Fruit fly (Drosophila melanogaster) whole organism, wandering third instar larva: ENCODE results near the gene CG31752.

Source experiments
- Abd-B ChIP-seq: fragments of >200 bp; optimal IDR thresholded peaks from 2 replicates; lab custom pipeline; 2017; ENCODE audit warnings: missing biosample characterization, missing genetic modification characterization
- CG32264 ChIP-seq: fragments of 200-800 bp; sonication (Bioruptor generic); optimal IDR thresholded peaks from 2 replicates; lab custom pipeline; 2016; ENCODE audit warnings: missing biosample characterization, missing genetic modification characterization
- CG9705 ChIP-seq: fragments of 200-800 bp; sonication (Bioruptor generic); optimal IDR thresholded peaks from 2 replicates; lab custom pipeline; 2018; ENCODE audit warnings: missing biosample characterization, mild to moderate bottlenecking, missing genetic modification characterization
- CrebA ChIP-seq: fragments of 200-800 bp; sonication (Bioruptor generic); optimal IDR thresholded peaks from 2 replicates; lab custom pipeline; 2016; ENCODE audit warnings: missing biosample characterization, mild to moderate bottlenecking, missing genetic modification characterization, borderline replicate concordance
- Dfd ChIP-seq: fragments of >200 bp; optimal IDR thresholded peaks from 2 replicates; lab custom pipeline; 2017; ENCODE audit warnings: missing biosample characterization, missing genetic modification characterization
- Dif ChIP-seq: fragments of 200-275, 200-300 bp; sonication (Bioruptor generic); optimal IDR thresholded peaks from 2 replicates; lab custom pipeline; 2018; ENCODE audit warnings: missing biosample characterization, missing genetic modification characterization; ENCODE audit not compliant: partially characterized antibody
- Hnf4 ChIP-seq: fragments of 200-800 bp; sonication (Bioruptor generic); optimal IDR thresholded peaks from 2 replicates; lab custom pipeline; 2016; ENCODE audit warnings: missing biosample characterization, mild to moderate bottlenecking, missing genetic modification characterization
- Hr78 ChIP-seq: fragments of >200 bp; optimal IDR thresholded peaks from 2 replicates; lab custom pipeline; 2017; ENCODE audit warnings: missing biosample characterization, missing genetic modification characterization
- Hr83 ChIP-seq: fragments of 200-300 bp; sonication (Bioruptor generic); optimal IDR thresholded peaks from 2 replicates; lab custom pipeline; 2016; ENCODE audit warnings: missing biosample characterization, mild to moderate bottlenecking, missing genetic modification characterization, moderate library complexity; ENCODE audit not compliant: poor library complexity, severe bottlenecking
- Jra ChIP-seq: sonication (Bioruptor generic); optimal IDR thresholded peaks from 2 replicates; lab custom pipeline; 2016; ENCODE audit warnings: missing biosample characterization, missing genetic modification characterization
- Mio ChIP-seq: sonication (Bioruptor generic); optimal IDR thresholded peaks from 2 replicates; lab custom pipeline; 2016; ENCODE audit warnings: missing biosample characterization, missing genetic modification characterization
- N ChIP-seq: fragments of >200 bp; optimal IDR thresholded peaks from 2 replicates; lab custom pipeline; 2018; ENCODE audit warnings: missing biosample characterization, missing external identifiers, missing genetic modification characterization
- Rel ChIP-seq, 2 experiments: fragments of 200-800 bp; sonication (Bioruptor generic) in 1 of 2; optimal IDR thresholded peaks; 2 replicates in 1 of 2; 3 replicates in 1 of 2; lab custom pipeline; 2016 to 2019; ENCODE audit warnings: mild to moderate bottlenecking in 2 of 2, missing biosample characterization in 2 of 2, missing genetic modification characterization in 2 of 2, moderate library complexity in 1 of 2
- Sp1 ChIP-seq: fragments of 200-800 bp; sonication (Bioruptor generic); optimal IDR thresholded peaks from 3 replicates; lab custom pipeline; 2019; ENCODE audit warnings: missing biosample characterization, mild to moderate bottlenecking, missing genetic modification characterization, moderate library complexity
- Vsx2 ChIP-seq: fragments of 200-300, 225-300 bp; sonication (Bioruptor generic); optimal IDR thresholded peaks from 2 replicates; lab custom pipeline; 2018; ENCODE audit warnings: missing biosample characterization, missing genetic modification characterization; ENCODE audit not compliant: partially characterized antibody
- brk ChIP-seq: fragments of 200-800 bp; sonication (Bioruptor generic); optimal IDR thresholded peaks from 2 replicates; lab custom pipeline; 2016; ENCODE audit warnings: missing biosample characterization, mild to moderate bottlenecking, missing genetic modification characterization
- dl ChIP-seq, 2 experiments: fragments of 175-275, 200-275 bp in 1 of 2; fragments of 200-275 bp in 1 of 2; sonication (Bioruptor generic); optimal IDR thresholded peaks; lab custom pipeline; 2018; ENCODE audit warnings: mild to moderate bottlenecking in 2 of 2, missing biosample characterization in 2 of 2, missing genetic modification characterization in 2 of 2, moderate library complexity in 2 of 2; ENCODE audit not compliant: partially characterized antibody in 2 of 2, insufficient read depth in 1 of 2
- dmrt93B ChIP-seq: fragments of 200-800 bp; sonication (Bioruptor generic); optimal IDR thresholded peaks from 2 replicates; lab custom pipeline; 2018; ENCODE audit warnings: missing biosample characterization, mild to moderate bottlenecking, missing genetic modification characterization
- dsf ChIP-seq: sonication (Bioruptor generic); optimal IDR thresholded peaks from 2 replicates; lab custom pipeline; 2016; ENCODE audit warnings: missing biosample characterization, missing genetic modification characterization, borderline replicate concordance
- ey ChIP-seq: fragments of 200-800 bp; sonication (Bioruptor generic); optimal IDR thresholded peaks from 2 replicates; lab custom pipeline; 2016; ENCODE audit warnings: missing biosample characterization, missing genetic modification characterization
- fru ChIP-seq: fragments of 200-800 bp; sonication (Bioruptor generic); optimal IDR thresholded peaks from 3 replicates; lab custom pipeline; 2016; ENCODE audit warnings: missing biosample characterization, mild to moderate bottlenecking, missing genetic modification characterization
- h ChIP-seq: fragments of 200-800 bp; sonication (Bioruptor generic); optimal IDR thresholded peaks from 3 replicates; lab custom pipeline; 2016; ENCODE audit warnings: missing biosample characterization, mild to moderate bottlenecking, missing genetic modification characterization
- jim ChIP-seq: fragments of 175-275, 200-325 bp; sonication (Bioruptor generic); optimal IDR thresholded peaks from 2 replicates; lab custom pipeline; 2016; ENCODE audit warnings: missing biosample characterization, mild to moderate bottlenecking, missing genetic modification characterization
- lola ChIP-seq: fragments of >200 bp; optimal IDR thresholded peaks from 2 replicates; lab custom pipeline; 2017; ENCODE audit warnings: missing biosample characterization, missing genetic modification characterization
- pan ChIP-seq: fragments of >200 bp; optimal IDR thresholded peaks from 2 replicates; lab custom pipeline; 2017
- psq ChIP-seq: fragments of 200-800 bp; sonication (Bioruptor generic); optimal IDR thresholded peaks from 3 replicates; lab custom pipeline; 2017; ENCODE audit warnings: missing biosample characterization, mild to moderate bottlenecking, missing genetic modification characterization, moderate library complexity
- sage ChIP-seq: fragments of 200-800 bp; sonication (Bioruptor generic); optimal IDR thresholded peaks from 2 replicates; lab custom pipeline; 2016; ENCODE audit warnings: missing biosample characterization, mild to moderate bottlenecking, missing genetic modification characterization
- sv ChIP-seq: fragments of 200-800 bp; sonication (Bioruptor generic); optimal IDR thresholded peaks from 3 replicates; lab custom pipeline; 2016; ENCODE audit warnings: missing biosample characterization, missing genetic modification characterization
- tai ChIP-seq: sonication (Bioruptor generic); optimal IDR thresholded peaks from 2 replicates; lab custom pipeline; 2016; ENCODE audit warnings: missing biosample characterization, missing genetic modification characterization
- usp ChIP-seq: fragments of >200 bp; optimal IDR thresholded peaks from 2 replicates; lab custom pipeline; 2017; ENCODE audit warnings: missing biosample characterization, missing genetic modification characterization
- woc ChIP-seq: sonication (Bioruptor generic); optimal IDR thresholded peaks from 2 replicates; lab custom pipeline; 2016; ENCODE audit warnings: missing biosample characterization, mild to moderate bottlenecking, missing genetic modification characterization

Gene CG31752

dm6 chr2L:18805247-18805636 lies 35.9 kb downstream of the CG31752 start, which contains the start of gene CG43814:
CG43814 (minus strand) TSS chr2L:18805347.
- TF ChIP-seq brk (GFP tag; lab: Kevin White, UChicago) (no peak), fru (no peak), psq (GFP tag; lab: Kevin White, UChicago) (no peak), Hr78 (GFP tag; lab: Kevin White, UChicago) (no peak), Hnf4 (no peak), sage (GFP tag; lab: Kevin White, UChicago) (no peak), pan (lab: Kevin White, UChicago) (no peak), dmrt93B (no peak), Rel (GFP tag; optimal IDR thresholded peaks at IDR 0.05; lab: Kevin White, UChicago) (no peak), Rel (tag; optimal IDR thresholded peaks at IDR 0.05; lab: Kevin White, UChicago) (no peak), woc (GFP tag; lab: Kevin White, UChicago) (no peak), tai (no peak), Dfd (no peak)

DNA sequence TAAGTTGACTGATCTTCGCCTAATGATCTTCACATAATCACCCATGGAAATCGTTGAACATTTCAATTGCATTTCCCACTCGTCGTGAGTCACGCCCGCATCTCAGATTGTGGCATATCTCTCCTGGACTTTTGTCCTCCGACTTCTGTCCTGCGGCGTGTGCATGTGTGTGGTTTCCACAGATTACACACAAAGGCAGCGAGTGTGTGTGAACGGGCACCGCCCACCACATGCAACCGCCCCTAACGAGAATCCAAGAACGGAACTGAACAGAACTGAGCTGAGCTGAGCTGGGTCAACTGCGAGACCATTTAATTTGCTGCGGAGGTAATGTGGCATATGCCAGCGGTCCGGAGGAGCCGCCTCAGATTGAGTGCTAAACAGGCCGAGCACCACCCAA lies 39.4 kb downstream of the CG31752 start:
- no peak for TF ChIP-seq lola (GFP tag; lab: Kevin White, UChicago)
- no peak for TF ChIP-seq sv (GFP tag; lab: Kevin White, UChicago)
- no peak for TF ChIP-seq psq (GFP tag; lab: Kevin White, UChicago)
- TF ChIP-seq Hr83: no peak
- no peak for TF ChIP-seq CG32264 (GFP tag; lab: Kevin White, UChicago)
- TF ChIP-seq pan (lab: Kevin White, UChicago): no peak
- TF ChIP-seq Mio (GFP tag; lab: Kevin White, UChicago): no peak
- no peak for TF ChIP-seq Sp1
- TF ChIP-seq CG9705 (GFP tag; lab: Kevin White, UChicago): no peak
- TF ChIP-seq CrebA (GFP tag; lab: Kevin White, UChicago): no peak
- no peak for TF ChIP-seq jim
- TF ChIP-seq brk (GFP tag; lab: Kevin White, UChicago): no peak
- TF ChIP-seq tai: no peak
- TF ChIP-seq woc (GFP tag; lab: Kevin White, UChicago): no peak
- no peak for TF ChIP-seq Jra (GFP tag; lab: Kevin White, UChicago)
- no peak for TF ChIP-seq Dfd

DNA sequence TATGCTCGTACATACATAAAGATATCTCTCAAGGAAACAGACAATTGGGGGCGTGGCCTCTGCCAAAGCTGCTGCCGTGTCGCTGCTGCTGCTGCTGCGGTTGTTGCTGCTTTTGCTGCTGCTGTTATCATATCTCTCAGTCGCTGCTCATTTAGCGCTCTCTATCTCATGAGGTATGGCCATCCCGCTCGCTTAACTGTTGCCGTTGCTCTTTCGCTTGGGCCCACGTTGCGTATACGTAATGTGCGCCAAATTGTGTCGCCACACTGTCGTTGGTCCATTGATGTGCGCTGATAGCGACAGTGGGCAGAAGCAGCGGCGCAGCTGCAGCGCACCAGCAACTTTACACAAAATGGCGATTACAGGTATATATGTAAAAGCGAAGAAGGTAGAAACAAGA lies 44.7 kb downstream of the CG31752 start:
- TF ChIP-seq Dif (peak; percentile 7), Dfd (peak; percentile 52), dl (GFP tag; optimal IDR thresholded peaks at IDR 0.05; lab: Kevin White, UChicago; ENCODE audit: insufficient read depth in 1 of 2, partially characterized antibody in 2 of 2) (no peak), tai (no peak)

dm6 chr2L:18795917-18796402 lies 45.1 kb downstream of the CG31752 start:
- TF ChIP-seq Hr83: peak; percentile 32
- peak; percentile 60 to 71 for TF ChIP-seq dl (GFP tag; optimal IDR thresholded peaks at IDR 0.05; lab: Kevin White, UChicago; ENCODE audit: insufficient read depth in 1 of 2, partially characterized antibody in 2 of 2)
- TF ChIP-seq Vsx2 (GFP tag; lab: Kevin White, UChicago): peak; percentile 76
- no peak for TF ChIP-seq sv (GFP tag; lab: Kevin White, UChicago)
- no peak for TF ChIP-seq usp (GFP tag; lab: Kevin White, UChicago)
- peak; percentile 26 for TF ChIP-seq h
- TF ChIP-seq ey (GFP tag; lab: Kevin White, UChicago): no peak
- no peak for TF ChIP-seq Abd-B
- no peak for TF ChIP-seq CrebA (GFP tag; lab: Kevin White, UChicago)
- no peak for TF ChIP-seq pan (lab: Kevin White, UChicago)
- TF ChIP-seq Dif: peak; percentile 56

dm6 chr2L:18793243-18793642 lies 47.9 kb downstream of the CG31752 start:
- TF ChIP-seq N: no peak
- TF ChIP-seq jim: no peak
- TF ChIP-seq, all 38 proteins: peak for 0

DNA sequence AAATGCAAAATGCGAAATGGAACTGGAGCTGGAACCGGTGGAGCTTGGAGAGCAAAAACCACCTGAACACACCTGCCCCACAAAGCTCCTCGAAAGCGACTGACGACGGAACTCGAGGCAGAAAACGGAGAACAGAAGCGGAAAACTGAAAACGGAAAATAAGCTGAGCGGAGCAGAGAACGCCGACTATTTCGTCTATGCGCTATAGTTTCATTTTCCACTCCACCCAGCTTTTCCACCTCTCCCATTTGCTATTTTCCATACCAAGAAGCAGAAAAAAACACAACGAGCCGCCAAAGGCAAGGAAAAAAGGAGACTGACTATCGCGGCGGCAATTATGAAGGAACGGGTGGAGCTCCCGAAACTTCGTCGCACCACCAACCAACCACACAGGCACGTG lies 48.3 kb downstream of the CG31752 start, which contains the start of gene ham:
Gene ham (minus strand): TSS at position 101 of the 400 bp plus-strand sequence.
- TF ChIP-seq ey (GFP tag; lab: Kevin White, UChicago) (no peak), lola (GFP tag; lab: Kevin White, UChicago) (no peak), dl (GFP tag; optimal IDR thresholded peaks at IDR 0.05; lab: Kevin White, UChicago; ENCODE audit: insufficient read depth in 1 of 2, partially characterized antibody in 2 of 2) (no peak), N (no peak), jim (no peak), brk (GFP tag; lab: Kevin White, UChicago) (no peak), dmrt93B (no peak), psq (GFP tag; lab: Kevin White, UChicago) (no peak), Abd-B (no peak), CG9705 (GFP tag; lab: Kevin White, UChicago) (no peak), sv (GFP tag; lab: Kevin White, UChicago) (no peak), Sp1 (no peak), dsf (GFP tag; lab: Kevin White, UChicago) (no peak), h (no peak)
- TF ChIP-seq, all 38 proteins: peak for 0
